Fruit fly (Drosophila melanogaster): ENCODE results near the gene CG8664.

Gene CG8664

DNA sequence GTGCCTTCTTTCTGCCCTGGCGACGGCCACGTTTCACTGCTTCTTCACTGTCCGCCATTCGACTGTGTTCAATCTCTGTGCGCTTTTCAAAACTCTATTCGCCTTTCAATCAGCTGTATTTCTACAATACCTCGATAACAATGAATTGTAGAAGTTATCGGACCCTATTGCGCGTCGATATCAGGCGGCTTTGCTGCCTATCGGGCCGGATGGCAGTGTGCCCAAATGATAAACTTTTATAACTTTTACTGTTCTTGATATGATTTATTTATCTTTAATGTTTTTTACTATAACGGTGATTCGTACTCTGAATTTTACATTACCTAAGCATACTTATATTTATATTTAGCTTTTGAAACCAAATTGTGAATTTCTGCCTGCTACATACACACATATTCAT is 37.7 kb downstream of the CG8664 start, which contains the start of gene CG8915 (continued):
- TF ChIP-seq sr (GFP tag; IDR thresholded peaks at IDR 0.05) (no peak), Dip3 (GFP tag; optimal IDR thresholded peaks at IDR 0.05) (no peak), dati (GFP tag; IDR thresholded peaks at IDR 0.05) (no peak), tin (GFP tag; optimal IDR thresholded peaks at IDR 0.05) (no peak), pum (GFP tag; optimal IDR thresholded peaks at IDR 0.05) (no peak), dpn (GFP tag; optimal IDR thresholded peaks at IDR 0.05) (no peak), mirr (GFP tag; optimal IDR thresholded peaks at IDR 0.05) (no peak), CG9817 (tag; optimal IDR thresholded peaks at IDR 0.05) (no peak), CG34422 (GFP tag; IDR thresholded peaks at IDR 0.05) (no peak), dysf (GFP tag; IDR thresholded peaks at IDR 0.05) (no peak), gce (GFP tag; IDR thresholded peaks at IDR 0.05) (no peak), lmd (GFP tag; IDR thresholded peaks at IDR 0.05) (no peak), CG2120 (GFP tag; optimal IDR thresholded peaks at IDR 0.05) (peak; percentile 24), jumu (GFP tag; optimal IDR thresholded peaks at IDR 0.05) (no peak), CG9437 (GFP tag; optimal IDR thresholded peaks at IDR 0.05) (no peak), HHEX (GFP tag; optimal IDR thresholded peaks at IDR 0.05) (no peak), pan (optimal IDR thresholded peaks at IDR 0.05) (no peak), pan (GFP tag; optimal IDR thresholded peaks at IDR 0.05 in 1 of 2, IDR thresholded peaks at IDR 0.05 in 1 of 2) (no peak), klu (GFP tag; IDR thresholded peaks at IDR 0.05) (no peak), zen2 (GFP tag; IDR thresholded peaks at IDR 0.05; ENCODE audit: partially characterized antibody) (peak; percentile 63), rib (GFP tag; IDR thresholded peaks at IDR 0.05) (no peak), peb (GFP tag; IDR thresholded peaks at IDR 0.05) (no peak), CG17912 (GFP tag; optimal IDR thresholded peaks at IDR 0.05) (no peak), prd (optimal IDR thresholded peaks at IDR 0.05) (no peak), prd (GFP tag; IDR thresholded peaks at IDR 0.05) (no peak), crp (GFP tag; optimal IDR thresholded peaks at IDR 0.05) (peak in 1 of 2 experiments; percentile 80), CG12769 (tag; optimal IDR thresholded peaks at IDR 0.05) (no peak), Mes4 (GFP tag; optimal IDR thresholded peaks at IDR 0.05) (no peak), ase (GFP tag; IDR thresholded peaks at IDR 0.05) (no peak), CG8924 (tag; optimal IDR thresholded peaks at IDR 0.05) (no peak), sens (GFP tag) (peak; percentile 71), org-1 (GFP tag; optimal IDR thresholded peaks at IDR 0.05) (no peak), Ets65A (GFP tag) (no peak), ara (GFP tag; IDR thresholded peaks at IDR 0.05) (no peak), Nf-YC (tag; optimal IDR thresholded peaks at IDR 0.05) (no peak), D19A (tag; optimal IDR thresholded peaks at IDR 0.05) (no peak), Dp (GFP tag; optimal IDR thresholded peaks at IDR 0.05) (peak; percentile 44), CG10565 (GFP tag; optimal IDR thresholded peaks at IDR 0.05) (no peak), CG3838 (GFP tag; optimal IDR thresholded peaks at IDR 0.05) (no peak), CG30431 (GFP tag; optimal IDR thresholded peaks at IDR 0.05) (no peak), chn (GFP tag; optimal IDR thresholded peaks at IDR 0.05) (no peak), CG6254 (GFP tag; optimal IDR thresholded peaks at IDR 0.05) (no peak), CG1832 (GFP tag; optimal IDR thresholded peaks at IDR 0.05) (no peak), CG13775 (GFP tag; optimal IDR thresholded peaks at IDR 0.05) (no peak), Max (GFP tag; optimal IDR thresholded peaks at IDR 0.05) (no peak), pzg (GFP tag; optimal IDR thresholded peaks at IDR 0.05) (peak; percentile 34), pfk (GFP tag; optimal IDR thresholded peaks at IDR 0.05) (no peak), CG2712 (tag; optimal IDR thresholded peaks at IDR 0.05) (peak; percentile 9), CG11456 (GFP tag; IDR thresholded peaks at IDR 0.05) (no peak), CG7271 (tag; optimal IDR thresholded peaks at IDR 0.05) (no peak), sug (tag; optimal IDR thresholded peaks at IDR 0.05) (no peak), bbx (GFP tag; IDR thresholded peaks at IDR 0.05; ENCODE audit: partially characterized antibody) (peak; percentile 79), ttk (GFP tag; IDR thresholded peaks at IDR 0.05) (no peak)
